Worm (Caenorhabditis elegans) whole organism, L3 larva: ENCODE measurements around the gene F55A4.13.

Experiments used
- ZK546.5 ChIP-seq: sonication (generic microtip); optimal IDR thresholded peaks from 2 replicates; lab custom pipeline; 2017; ENCODE audit warnings: missing biosample characterization, missing genetic modification characterization
- ama-1 ChIP-seq: fragments of 150-350 bp; optimal IDR thresholded peaks from 2 replicates; lab custom pipeline; 2018
- ceh-16 ChIP-seq: sonication (generic microtip); optimal IDR thresholded peaks from 2 replicates; lab custom pipeline; 2017; ENCODE audit warnings: missing biosample characterization, missing genetic modification characterization
- ceh-82 ChIP-seq: fragments of 150-350 bp; optimal IDR thresholded peaks from 2 replicates; lab custom pipeline; 2014; ENCODE audit warnings: missing biosample characterization, missing genetic modification characterization
- daf-12 ChIP-seq: fragments of 150-350 bp; optimal IDR thresholded peaks from 2 replicates; lab custom pipeline; 2014; ENCODE audit warnings: missing biosample characterization, missing genetic modification reagents, missing genetic modification characterization
- egl-27 ChIP-seq: sonication (generic microtip); optimal IDR thresholded peaks from 4 replicates; lab custom pipeline; 2017; ENCODE audit warnings: missing biosample characterization, missing genetic modification reagents, missing genetic modification characterization
- egl-5 ChIP-seq: fragments of 150-350 bp; optimal IDR thresholded peaks from 2 replicates; lab custom pipeline; 2017; ENCODE audit warnings: missing biosample characterization, missing genetic modification reagents, missing genetic modification characterization, inconsistent platforms
- eor-1 ChIP-seq, 2 experiments: fragments of 150-350 bp; optimal IDR thresholded peaks; 2 replicates each; lab custom pipeline; 2014 to 2018; ENCODE audit warnings: missing biosample characterization in 2 of 2, missing genetic modification characterization in 2 of 2
- fkh-10 ChIP-seq: sonication (generic microtip); optimal IDR thresholded peaks from 2 replicates; lab custom pipeline; 2017; ENCODE audit warnings: missing biosample characterization, missing genetic modification reagents, missing genetic modification characterization
- fos-1 ChIP-seq: fragments of 150-350 bp; optimal IDR thresholded peaks from 2 replicates; lab custom pipeline; 2014; ENCODE audit warnings: missing biosample characterization, missing genetic modification characterization
- hmg-11 ChIP-seq: sonication (generic microtip); optimal IDR thresholded peaks from 2 replicates; lab custom pipeline; 2016; ENCODE audit warnings: missing genetic modification characterization, missing compliant biosample characterization
- jun-1 ChIP-seq: fragments of 150-350 bp; optimal IDR thresholded peaks from 2 replicates; lab custom pipeline; 2014; ENCODE audit warnings: missing biosample characterization, missing genetic modification reagents, missing genetic modification characterization
- lin-15B ChIP-seq: fragments of 150-350 bp; optimal IDR thresholded peaks from 2 replicates; lab custom pipeline; 2014; ENCODE audit warnings: missing biosample characterization, missing genetic modification characterization
- lin-39 ChIP-seq: fragments of 150-350 bp; optimal IDR thresholded peaks from 2 replicates; lab custom pipeline; 2018; ENCODE audit warnings: missing biosample characterization, missing genetic modification reagents, missing genetic modification characterization
- lsy-12 ChIP-seq: sonication (generic microtip); optimal IDR thresholded peaks from 2 replicates; lab custom pipeline; 2016; ENCODE audit warnings: mild to moderate bottlenecking, missing genetic modification characterization, missing compliant biosample characterization
- mdl-1 ChIP-seq: fragments of 150-350 bp; optimal IDR thresholded peaks from 2 replicates; lab custom pipeline; 2014; ENCODE audit warnings: missing biosample characterization, missing genetic modification characterization
- nfya-1 ChIP-seq: sonication (generic microtip); optimal IDR thresholded peaks from 2 replicates; lab custom pipeline; 2017; ENCODE audit warnings: missing genetic modification characterization, mild to moderate bottlenecking, missing compliant biosample characterization, antibody characterized with exemption, moderate library complexity; ENCODE audit not compliant: insufficient read depth
- nhr-11 ChIP-seq: fragments of 150-350 bp; optimal IDR thresholded peaks from 2 replicates; lab custom pipeline; 2014; ENCODE audit warnings: missing biosample characterization, missing genetic modification characterization
- nhr-23 ChIP-seq: fragments of 150-350 bp; optimal IDR thresholded peaks from 2 replicates; lab custom pipeline; 2014; ENCODE audit warnings: missing biosample characterization, missing genetic modification reagents, missing genetic modification characterization
- nhr-25 ChIP-seq: sonication (generic microtip); optimal IDR thresholded peaks from 2 replicates; lab custom pipeline; 2017; ENCODE audit warnings: missing biosample characterization, missing genetic modification characterization
- nhr-28 ChIP-seq: fragments of 150-350 bp; optimal IDR thresholded peaks from 2 replicates; lab custom pipeline; 2014; ENCODE audit warnings: missing biosample characterization, missing genetic modification characterization
- nhr-67 ChIP-seq: fragments of 150-350 bp; optimal IDR thresholded peaks from 2 replicates; lab custom pipeline; 2014; ENCODE audit warnings: missing biosample characterization, missing genetic modification characterization
- pha-4 ChIP-seq: fragments of 150-350 bp; optimal IDR thresholded peaks from 2 replicates; lab custom pipeline; 2014; ENCODE audit warnings: missing biosample characterization, missing genetic modification reagents, missing genetic modification characterization
- skn-1 ChIP-seq: fragments of 150-350 bp; optimal IDR thresholded peaks from 2 replicates; lab custom pipeline; 2014; ENCODE audit warnings: missing biosample characterization, missing genetic modification characterization
- snpc-4 ChIP-seq: fragments of 150-350 bp; optimal IDR thresholded peaks from 2 replicates; lab custom pipeline; 2014; ENCODE audit warnings: missing biosample characterization, missing genetic modification characterization
- tbx-2 ChIP-seq: sonication (generic microtip); optimal IDR thresholded peaks from 2 replicates; lab custom pipeline; 2016; ENCODE audit warnings: mild to moderate bottlenecking, missing genetic modification characterization, missing compliant biosample characterization
- zag-1 ChIP-seq: fragments of 150-350 bp; optimal IDR thresholded peaks from 2 replicates; lab custom pipeline; 2014; ENCODE audit warnings: missing biosample characterization, missing genetic modification characterization
- ztf-11 ChIP-seq: fragments of 150-350 bp; optimal IDR thresholded peaks from 2 replicates; lab custom pipeline; 2014; ENCODE audit warnings: missing biosample characterization, missing genetic modification characterization
- ztf-4 ChIP-seq: fragments of 150-350 bp; optimal IDR thresholded peaks from 2 replicates; lab custom pipeline; 2014; ENCODE audit warnings: missing biosample characterization, missing genetic modification characterization

F55A4.13 gene

ce11 chrX:1017456-1017855 lies at the start of gene F55A4.13, which contains the start of gene nlf-1:
Gene F55A4.13, minus strand, starts transcription at chrX:1017556.
Gene nlf-1, minus strand, starts transcription at chrX:1017567.
- no peak for TF ChIP-seq ceh-16 (tag; lab: Kevin White, UChicago)

DNA sequence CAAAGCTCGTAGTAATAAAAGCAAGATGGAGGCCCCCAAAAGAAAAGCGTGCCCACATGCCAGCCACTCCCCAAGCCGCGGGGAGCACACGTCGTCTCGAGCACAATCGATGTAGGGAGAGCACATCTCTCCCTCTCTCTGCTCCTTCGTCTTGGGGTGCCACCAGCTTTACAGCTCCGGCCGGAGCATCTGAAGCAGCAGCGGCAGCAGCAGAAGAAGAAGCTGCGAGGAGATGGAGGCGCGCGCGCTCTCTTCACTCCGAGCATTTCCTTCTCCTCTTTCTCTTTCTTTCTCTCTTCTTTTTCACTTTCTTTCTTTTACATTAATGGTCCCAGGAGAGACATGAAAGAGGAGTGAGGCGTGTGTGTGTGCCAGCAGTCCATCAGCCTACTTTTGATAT lies 46.7 kb upstream of the F55A4.13 start:
- TF ChIP-seq nfya-1 (tag; lab: Kevin White, UChicago) (peak; percentile 81), egl-5 (tag; lab: Kevin White, UChicago) (peak; percentile 65), mdl-1 (peak; percentile 39), skn-1 (no peak), lin-15B (peak; percentile 6), fkh-10 (GFP tag; lab: Kevin White, UChicago) (peak; percentile 23), ceh-82 (tag; lab: Kevin White, UChicago) (no peak), ZK546.5 (tag; lab: Kevin White, UChicago) (no peak), lin-39 (tag; lab: Kevin White, UChicago) (peak; percentile 93), hmg-11 (tag; lab: Kevin White, UChicago) (peak; percentile 77), pha-4 (tag; lab: Kevin White, UChicago) (no peak), nhr-25 (no peak), tbx-2 (tag; lab: Kevin White, UChicago) (peak; percentile 67), lsy-12 (tag; lab: Kevin White, UChicago) (peak; percentile 6), egl-27 (tag; lab: Kevin White, UChicago) (no peak), fos-1 (tag; lab: Kevin White, UChicago) (no peak), daf-12 (tag; lab: Kevin White, UChicago) (no peak), ceh-16 (tag; lab: Kevin White, UChicago) (no peak), zag-1 (tag; lab: Kevin White, UChicago) (no peak), jun-1 (tag; lab: Kevin White, UChicago) (no peak)

ce11 chrX:1062403-1063073 lies 45.2 kb upstream of the F55A4.13 start, which contains the start of gene unc-1:
Gene unc-1, minus strand, starts transcription at chrX:1062453.
- TF ChIP-seq lin-39 (tag; lab: Kevin White, UChicago) (peak; percentile 64), nfya-1 (tag; lab: Kevin White, UChicago) (peak; percentile 59), nhr-28 (no peak), nhr-25 (no peak), jun-1 (tag; lab: Kevin White, UChicago) (no peak), hmg-11 (tag; lab: Kevin White, UChicago) (peak; percentile 82)

DNA sequence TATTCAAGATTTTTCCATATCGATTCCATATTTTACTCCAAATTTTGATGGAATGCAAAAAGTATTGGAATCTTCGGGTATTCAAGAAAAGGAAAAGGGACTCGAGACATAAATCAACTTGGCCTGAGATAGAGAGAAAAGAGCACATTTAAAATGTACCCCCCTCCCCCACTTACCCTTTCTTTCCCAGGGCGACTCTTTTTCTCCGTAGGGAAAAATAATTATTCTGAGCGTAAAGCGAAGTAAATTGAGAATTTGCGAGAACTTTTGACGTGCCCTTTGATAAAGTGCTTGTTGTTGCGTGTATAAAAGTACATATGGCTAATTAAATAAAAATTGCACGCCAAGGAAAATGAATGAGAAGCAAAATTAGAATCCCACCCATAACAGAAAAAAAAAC lies 43.3 kb upstream of the F55A4.13 start:
- TF ChIP-seq ztf-11, result no peak
- TF ChIP-seq lin-39 (tag; lab: Kevin White, UChicago), result peak; percentile 25
- peak; percentile 25 for TF ChIP-seq nfya-1 (tag; lab: Kevin White, UChicago)

DNA sequence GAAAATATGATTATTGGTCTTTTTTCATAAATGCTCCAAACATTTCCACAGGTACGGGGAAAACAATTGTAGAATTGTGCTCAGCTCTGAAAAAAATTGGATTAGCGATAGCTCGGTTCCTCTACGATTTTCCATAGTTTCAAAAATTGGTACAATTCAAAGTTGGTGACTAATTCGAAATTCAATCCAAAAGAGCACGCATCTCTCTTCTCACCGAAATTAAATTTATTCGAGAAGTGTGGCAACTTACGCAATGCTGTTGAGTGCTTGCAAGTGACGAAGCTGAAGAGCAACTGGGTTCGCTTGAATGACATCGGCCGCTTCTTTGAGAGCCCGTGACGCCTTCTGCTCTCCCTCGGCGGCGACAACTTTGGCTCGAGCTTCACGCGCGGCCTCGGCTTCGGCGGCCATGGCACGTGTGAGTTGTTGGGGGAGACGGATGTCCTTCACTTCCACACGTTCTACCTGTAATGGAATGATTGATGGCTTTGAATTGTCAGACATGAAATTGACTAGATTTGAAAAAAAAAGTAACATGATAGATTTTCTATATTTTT lies 40.5 kb upstream of the F55A4.13 start:
- no peak for TF ChIP-seq mdl-1
- no peak for TF ChIP-seq nhr-23 (tag; lab: Kevin White, UChicago)
- TF ChIP-seq daf-12 (tag; lab: Kevin White, UChicago), result no peak
- TF ChIP-seq snpc-4 (tag; lab: Kevin White, UChicago), result no peak
- no peak for TF ChIP-seq lin-15B
- peak; percentile 0 for TF ChIP-seq hmg-11 (tag; lab: Kevin White, UChicago)

DNA sequence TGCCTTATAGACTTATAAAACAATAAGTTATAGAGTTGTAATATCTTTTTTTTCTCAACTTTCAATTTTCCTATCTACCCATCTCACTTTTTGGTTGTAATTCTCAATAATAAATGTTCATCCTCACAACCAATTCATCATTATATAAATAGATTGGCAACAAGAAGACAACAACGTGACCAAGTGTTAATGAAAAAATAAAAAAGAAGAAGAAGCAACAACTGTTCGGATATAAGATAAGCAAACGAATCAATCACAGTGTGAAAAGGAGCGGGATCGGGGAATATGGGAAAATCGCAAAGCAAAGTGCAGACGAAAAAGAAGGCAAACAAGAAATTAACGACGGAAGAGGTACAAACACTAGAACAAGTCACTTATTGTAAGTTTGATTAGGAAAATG lies 36.6 kb upstream of the F55A4.13 start, which contains the start of gene ncs-3:
Gene ncs-3, plus strand, starts transcription at position 153 of the 400 bp plus-strand sequence.
- TF ChIP-seq daf-12 (tag; lab: Kevin White, UChicago), result no peak
- no peak for TF ChIP-seq hmg-11 (tag; lab: Kevin White, UChicago)
- peak; percentile 18 for TF ChIP-seq nfya-1 (tag; lab: Kevin White, UChicago)
- no peak for TF ChIP-seq lin-39 (tag; lab: Kevin White, UChicago)
- no peak for TF ChIP-seq lsy-12 (tag; lab: Kevin White, UChicago)
- TF ChIP-seq ama-1 (lab: Kevin White, UChicago), result no peak
- TF ChIP-seq egl-5 (tag; lab: Kevin White, UChicago), result peak; percentile 33
- TF ChIP-seq nhr-67 (tag; lab: Kevin White, UChicago), result no peak
- TF ChIP-seq ceh-16 (tag; lab: Kevin White, UChicago), result no peak
- no peak for TF ChIP-seq nhr-23 (tag; lab: Kevin White, UChicago)
- TF ChIP-seq ztf-4, result no peak
- no peak for TF ChIP-seq eor-1 (tag; optimal IDR thresholded peaks at IDR 0.05; lab: Kevin White, UChicago)
- no peak for TF ChIP-seq nhr-11 (tag; lab: Kevin White, UChicago)
